Worm (Caenorhabditis elegans) whole organism, midembryonic: ENCODE measurements around the gene sqst-3.
"Not testable (repeated sequence)": the region's sequence is repeated elsewhere in the genome, so short reads cannot be mapped to it uniquely, and the experiment has no call there.

Source experiments
- T22C8.4 ChIP-seq: fragments of 200-800 bp; sonication (Bioruptor generic); IDR thresholded peaks from 2 replicates; pipeline ENCODE4 v1.3.6; 2022; ENCODE audit warnings: missing genetic modification characterization, missing compliant biosample characterization
- cog-1 ChIP-seq: sonication (generic microtip); optimal IDR thresholded peaks from 2 replicates; lab custom pipeline; 2016; ENCODE audit warnings: missing genetic modification characterization, missing compliant biosample characterization
- flt-1 ChIP-seq: fragments of 200-800 bp; sonication (Bioruptor generic); IDR thresholded peaks from 2 replicates; pipeline ENCODE4 v1.3.6; 2022; ENCODE audit warnings: missing genetic modification characterization, missing compliant biosample characterization
- klf-2 ChIP-seq: fragments of 200-800 bp; sonication (Bioruptor generic); conservative IDR thresholded peaks from 2 replicates; pipeline ENCODE4 v1.3.6; 2022; ENCODE audit warnings: missing genetic modification reagents, missing genetic modification characterization, missing compliant biosample characterization
- med-1 ChIP-seq: sonication (generic microtip); optimal IDR thresholded peaks from 2 replicates; lab custom pipeline; 2017; ENCODE audit warnings: missing genetic modification characterization, mild to moderate bottlenecking, missing compliant biosample characterization, antibody characterized with exemption, missing genetic modification reagents; ENCODE audit not compliant: insufficient read depth
- ref-1 ChIP-seq: fragments of 200-800 bp; sonication (Bioruptor generic); conservative IDR thresholded peaks from 2 replicates; pipeline ENCODE4 v1.3.6; 2022; ENCODE audit warnings: missing genetic modification reagents, missing genetic modification characterization, missing compliant biosample characterization
- tab-1 ChIP-seq: fragments of 200-800 bp; sonication (Bioruptor generic); IDR thresholded peaks from 2 replicates; pipeline ENCODE4 v1.3.6; 2022; ENCODE audit warnings: missing genetic modification characterization, missing compliant biosample characterization
- ztf-23 ChIP-seq: fragments of 200-800 bp; sonication (Bioruptor generic); IDR thresholded peaks from 2 replicates; pipeline ENCODE4 v1.3.6; 2022; ENCODE audit warnings: missing genetic modification reagents, missing genetic modification characterization, missing compliant biosample characterization
- ztf-29 ChIP-seq: fragments of 200-800 bp; sonication (Bioruptor generic); IDR thresholded peaks from 2 replicates; pipeline ENCODE4 v1.3.6; 2022; ENCODE audit warnings: missing genetic modification reagents, missing genetic modification characterization, missing compliant biosample characterization

Gene sqst-3

DNA sequence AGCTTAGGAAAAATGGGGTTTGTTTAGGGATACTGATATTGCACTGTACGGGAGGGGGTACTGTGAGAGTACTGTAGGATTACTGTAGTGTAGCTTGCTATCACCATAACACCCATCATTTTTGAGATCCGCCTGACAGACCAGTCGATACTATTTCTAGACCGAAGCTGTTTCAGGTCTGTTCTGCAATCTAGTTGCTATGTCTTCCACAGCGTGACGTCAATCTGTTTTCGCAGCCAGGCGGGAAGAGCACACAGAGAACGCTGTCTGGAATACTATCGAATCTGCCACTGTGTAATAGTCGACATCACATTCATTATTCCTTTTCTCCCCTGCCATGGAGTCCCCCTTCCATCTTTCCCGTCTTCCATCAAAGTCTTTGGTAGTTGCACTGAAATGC lies 21.3 kb downstream of the sqst-3 start, which contains the start of gene F21D9.11:
Gene F21D9.11 (plus strand): TSS at position 301 of the 400 bp plus-strand sequence.
- TF ChIP-seq flt-1 (GFP tag; lab: Robert Waterston, UW) (no peak), klf-2 (GFP tag; lab: Robert Waterston, UW) (no peak), ref-1 (GFP tag; lab: Robert Waterston, UW) (no peak), ztf-29 (GFP tag; lab: Robert Waterston, UW) (no peak), ztf-23 (GFP tag; lab: Robert Waterston, UW) (no peak), tab-1 (GFP tag; lab: Robert Waterston, UW) (no peak), med-1 (GFP tag; lab: Kevin White, UChicago) (no peak), T22C8.4 (GFP tag; lab: Robert Waterston, UW) (no peak), cog-1 (tag; lab: Kevin White, UChicago) (no peak)

- TF ChIP-seq ref-1 (GFP tag; lab: Robert Waterston, UW) (no peak), flt-1 (GFP tag; lab: Robert Waterston, UW) (no peak), cog-1 (tag; lab: Kevin White, UChicago) (no peak), tab-1 (GFP tag; lab: Robert Waterston, UW) (no peak), klf-2 (GFP tag; lab: Robert Waterston, UW) (no peak), ztf-23 (GFP tag; lab: Robert Waterston, UW) (no peak), med-1 (GFP tag; lab: Kevin White, UChicago) (no peak), T22C8.4 (GFP tag; lab: Robert Waterston, UW) (no peak), ztf-29 (GFP tag; lab: Robert Waterston, UW) (no peak)
Measured at ce11 chrV:19253520-19253919, 22.9 kb downstream of the sqst-3 start, which contains the start of gene F21D9.4. TSS of gene F21D9.4 (plus strand) at chrV:19253820.

- TF ChIP-seq klf-2 (GFP tag; lab: Robert Waterston, UW) (no peak), ref-1 (GFP tag; lab: Robert Waterston, UW) (no peak), tab-1 (GFP tag; lab: Robert Waterston, UW) (no peak), ztf-23 (GFP tag; lab: Robert Waterston, UW) (no peak), T22C8.4 (GFP tag; lab: Robert Waterston, UW) (no peak), flt-1 (GFP tag; lab: Robert Waterston, UW) (no peak)
Measured at ce11 chrV:19257653-19258052, 27.1 kb downstream of the sqst-3 start, which contains the start of gene F21D9.3. TSS of gene F21D9.3 (minus strand) at chrV:19257753.

ce11 chrV:19259403-19259802 lies 28.8 kb downstream of the sqst-3 start:
- TF ChIP-seq klf-2 (GFP tag; lab: Robert Waterston, UW) (no peak), ztf-29 (GFP tag; lab: Robert Waterston, UW) (no peak), cog-1 (tag; lab: Kevin White, UChicago) (no peak), med-1 (GFP tag; lab: Kevin White, UChicago) (no peak), ref-1 (GFP tag; lab: Robert Waterston, UW) (no peak), flt-1 (GFP tag; lab: Robert Waterston, UW) (no peak), T22C8.4 (GFP tag; lab: Robert Waterston, UW) (no peak), ztf-23 (GFP tag; lab: Robert Waterston, UW) (no peak), tab-1 (GFP tag; lab: Robert Waterston, UW) (no peak)

ce11 chrV:19260686-19261085 lies 30.1 kb downstream of the sqst-3 start:
- no peak for TF ChIP-seq flt-1 (GFP tag; lab: Robert Waterston, UW)
- TF ChIP-seq ref-1 (GFP tag; lab: Robert Waterston, UW) = no peak
- no peak for TF ChIP-seq T22C8.4 (GFP tag; lab: Robert Waterston, UW)
- TF ChIP-seq ztf-29 (GFP tag; lab: Robert Waterston, UW) = no peak
- TF ChIP-seq ztf-23 (GFP tag; lab: Robert Waterston, UW) = no peak
- no peak for TF ChIP-seq cog-1 (tag; lab: Kevin White, UChicago)
- TF ChIP-seq klf-2 (GFP tag; lab: Robert Waterston, UW) = no peak
- TF ChIP-seq tab-1 (GFP tag; lab: Robert Waterston, UW) = no peak
- TF ChIP-seq med-1 (GFP tag; lab: Kevin White, UChicago) = no peak

ce11 chrV:19262349-19262748 lies 31.8 kb downstream of the sqst-3 start, which contains the start of gene F21D9.2:
TSS of gene F21D9.2 (minus strand) at chrV:19262449.
- no peak for TF ChIP-seq ztf-29 (GFP tag; lab: Robert Waterston, UW)
- no peak for TF ChIP-seq med-1 (GFP tag; lab: Kevin White, UChicago)
- no peak for TF ChIP-seq ref-1 (GFP tag; lab: Robert Waterston, UW)
- TF ChIP-seq klf-2 (GFP tag; lab: Robert Waterston, UW) = no peak
- no peak for TF ChIP-seq flt-1 (GFP tag; lab: Robert Waterston, UW)
- no peak for TF ChIP-seq T22C8.4 (GFP tag; lab: Robert Waterston, UW)
- TF ChIP-seq cog-1 (tag; lab: Kevin White, UChicago) = no peak
- no peak for TF ChIP-seq tab-1 (GFP tag; lab: Robert Waterston, UW)
- TF ChIP-seq ztf-23 (GFP tag; lab: Robert Waterston, UW) = no peak

- not testable (repeated sequence) for TF ChIP-seq ref-1 (GFP tag; lab: Robert Waterston, UW); med-1 (GFP tag; lab: Kevin White, UChicago); ztf-23 (GFP tag; lab: Robert Waterston, UW)
Measured at ce11 chrV:19264148-19264547, 33.6 kb downstream of the sqst-3 start, which contains the start of gene F21D9.1. TSS of gene F21D9.1 (plus strand) at chrV:19264448.

ce11 chrV:19276354-19276753 lies 45.8 kb downstream of the sqst-3 start:
- no peak for TF ChIP-seq ztf-23 (GFP tag; lab: Robert Waterston, UW)

DNA sequence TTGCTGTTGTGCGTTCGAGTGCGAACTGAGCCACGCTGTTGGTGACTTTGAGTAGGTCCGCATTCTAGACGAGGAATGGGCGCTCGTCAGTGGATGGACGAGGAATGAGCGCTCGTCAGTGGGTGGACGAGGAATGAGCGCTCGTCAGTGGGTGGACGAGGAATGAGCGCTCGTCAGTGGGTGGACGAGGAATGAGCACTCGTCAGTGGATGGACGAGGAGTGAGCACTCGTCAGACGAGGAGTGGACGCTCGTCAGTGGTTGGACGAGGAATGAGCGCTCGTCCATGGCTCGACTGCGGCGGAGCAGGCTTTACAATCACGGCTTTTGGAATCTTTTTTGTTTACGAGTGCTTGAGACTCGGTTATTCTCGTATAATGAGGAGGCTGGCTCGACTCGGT lies 47.9 kb downstream of the sqst-3 start:
- TF ChIP-seq tab-1 (GFP tag; lab: Robert Waterston, UW) = no peak
- TF ChIP-seq T22C8.4 (GFP tag; lab: Robert Waterston, UW) = no peak
